Fruit fly (Drosophila melanogaster) whole organism, embryonic: ENCODE results near the gene CG12516.

ENCODE experiments used
- Awh ChIP-seq: fragments of 200-800 bp; sonication (Bioruptor generic); IDR thresholded peaks from 2 replicates; pipeline ENCODE4, ENCODE4 v1.3.6; 2022; ENCODE audit warnings: missing biosample characterization, missing genetic modification characterization
- CG10543 ChIP-seq: fragments of 200-800 bp; sonication (Bioruptor generic); optimal IDR thresholded peaks from 3 replicates; lab custom pipeline; 2017; ENCODE audit warnings: missing biosample characterization, mild to moderate bottlenecking, missing genetic modification characterization, moderate library complexity
- CG12104 ChIP-seq: fragments of 200-800 bp; sonication (Bioruptor generic); optimal IDR thresholded peaks from 3 replicates; lab custom pipeline; 2016; ENCODE audit warnings: missing biosample characterization, missing genetic modification characterization
- CG12219 ChIP-seq: fragments of 200-800 bp; sonication (Bioruptor generic); optimal IDR thresholded peaks from 3 replicates; lab custom pipeline; 2018; ENCODE audit warnings: missing biosample characterization, mild to moderate bottlenecking, missing genetic modification characterization
- CG12299 ChIP-seq: fragments of 200-800 bp; sonication (Bioruptor generic); optimal IDR thresholded peaks from 2 replicates; lab custom pipeline; 2018; ENCODE audit warnings: missing biosample characterization, mild to moderate bottlenecking, missing genetic modification characterization
- CG12659 ChIP-seq: fragments of 200-800 bp; sonication (Bioruptor generic); optimal IDR thresholded peaks from 3 replicates; lab custom pipeline; 2017; ENCODE audit warnings: mild to moderate bottlenecking, missing biosample characterization, missing genetic modification reagents, missing genetic modification characterization
- CG13424 ChIP-seq: fragments of 200-800 bp; sonication (Bioruptor generic); optimal IDR thresholded peaks from 2 replicates; lab custom pipeline; 2019; ENCODE audit warnings: missing biosample characterization, mild to moderate bottlenecking, missing genetic modification characterization, moderate library complexity
- CG14050 ChIP-seq: fragments of 200-800 bp; sonication (Bioruptor generic); IDR thresholded peaks from 3 replicates; pipeline ENCODE4 v1.3.6; 2022; ENCODE audit warnings: missing biosample characterization, missing genetic modification characterization
- CG16813 ChIP-seq: fragments of 200-800 bp; sonication (Bioruptor generic); IDR thresholded peaks from 3 replicates; pipeline ENCODE4 v1.3.6; 2022; ENCODE audit warnings: missing biosample characterization, missing genetic modification characterization; ENCODE audit not compliant: partially characterized antibody
- CG18599 ChIP-seq: fragments of 200-800 bp; sonication (Bioruptor generic); optimal IDR thresholded peaks from 3 replicates; lab custom pipeline; 2017; ENCODE audit warnings: missing biosample characterization, missing genetic modification characterization, mild to moderate bottlenecking, moderate library complexity, missing genetic modification reagents
- CG2202 ChIP-seq: fragments of 200-800 bp; sonication (Bioruptor generic); optimal IDR thresholded peaks from 2 replicates; lab custom pipeline; 2018; ENCODE audit warnings: missing biosample characterization, mild to moderate bottlenecking, missing genetic modification characterization
- CG33213 ChIP-seq: fragments of 200-800 bp; sonication (Bioruptor generic); optimal IDR thresholded peaks from 3 replicates; lab custom pipeline; 2016; ENCODE audit warnings: missing biosample characterization, missing genetic modification characterization
- CG3407 ChIP-seq: fragments of 200-800 bp; sonication (Bioruptor generic); optimal IDR thresholded peaks from 2 replicates; lab custom pipeline; 2018; ENCODE audit warnings: missing biosample characterization, mild to moderate bottlenecking, missing genetic modification characterization
- CG34422 ChIP-seq: fragments of 200-800 bp; sonication (Bioruptor generic); IDR thresholded peaks from 3 replicates; pipeline ENCODE4 v1.3.6; 2022; ENCODE audit warnings: missing biosample characterization, missing genetic modification characterization
- CG6654 ChIP-seq: fragments of 200-800 bp; sonication (Bioruptor generic); optimal IDR thresholded peaks from 2 replicates; lab custom pipeline; 2017; ENCODE audit warnings: missing biosample characterization, mild to moderate bottlenecking, missing genetic modification characterization
- CG7357 ChIP-seq: fragments of 200-800 bp; sonication (Bioruptor generic); IDR thresholded peaks from 3 replicates; pipeline ENCODE4 v1.3.6; 2022; ENCODE audit warnings: missing biosample characterization, missing genetic modification characterization
- CG7556 ChIP-seq: fragments of 200-800 bp; sonication (Bioruptor generic); optimal IDR thresholded peaks from 2 replicates; lab custom pipeline; 2017; ENCODE audit warnings: missing biosample characterization, mild to moderate bottlenecking, missing genetic modification characterization
- CG8359 ChIP-seq: fragments of 200-800 bp; sonication (Bioruptor generic); optimal IDR thresholded peaks from 2 replicates; lab custom pipeline; 2017; ENCODE audit warnings: missing biosample characterization, mild to moderate bottlenecking, missing genetic modification characterization, borderline replicate concordance
- D ChIP-seq, 2 experiments: fragments of 200-800 bp in 1 of 2; fragments of >200 bp in 1 of 2; sonication (Bioruptor generic) in 1 of 2; optimal IDR thresholded peaks; 2 replicates in 1 of 2; 3 replicates in 1 of 2; lab custom pipeline; 2017; ENCODE audit warnings: mild to moderate bottlenecking in 1 of 2, missing biosample characterization in 1 of 2, missing genetic modification characterization in 1 of 2, missing genetic modification reagents in 1 of 2
- Hr78 ChIP-seq, 2 experiments: fragments of 200-800 bp in 1 of 2; fragments of >200 bp in 1 of 2; sonication (Bioruptor generic) in 1 of 2; optimal IDR thresholded peaks; 2 replicates each; lab custom pipeline; 2017 to 2019; ENCODE audit warnings: missing biosample characterization in 2 of 2, missing genetic modification characterization in 2 of 2, mild to moderate bottlenecking in 1 of 2, moderate library complexity in 1 of 2
- MBD-R2 ChIP-seq: fragments of 200-800 bp; sonication (Bioruptor generic); IDR thresholded peaks from 2 replicates; pipeline ENCODE4 v1.3.6; 2022; ENCODE audit warnings: missing biosample characterization, missing genetic modification characterization
- Sox102F ChIP-seq: fragments of 200-800 bp; sonication (Bioruptor generic); optimal IDR thresholded peaks from 2 replicates; lab custom pipeline; 2018; ENCODE audit warnings: missing biosample characterization, mild to moderate bottlenecking, missing genetic modification characterization, moderate library complexity
- btn ChIP-seq: fragments of 200-800 bp; sonication (Bioruptor generic); optimal IDR thresholded peaks from 2 replicates; lab custom pipeline; 2016; ENCODE audit warnings: missing biosample characterization, missing genetic modification characterization
- cato ChIP-seq: fragments of 200-800 bp; sonication (Bioruptor generic); optimal IDR thresholded peaks from 2 replicates; lab custom pipeline; 2016; ENCODE audit warnings: missing biosample characterization, missing genetic modification characterization, borderline replicate concordance
- chn ChIP-seq: fragments of 200-800 bp; sonication (Bioruptor generic); optimal IDR thresholded peaks from 2 replicates; lab custom pipeline; 2016; ENCODE audit warnings: missing biosample characterization, missing genetic modification characterization
- danr ChIP-seq: fragments of 200-800 bp; sonication (Bioruptor generic); IDR thresholded peaks from 2 replicates; pipeline ENCODE4 v1.3.6; 2022; ENCODE audit warnings: missing biosample characterization, missing genetic modification characterization
- disco-r ChIP-seq: fragments of 200-800 bp; sonication (Bioruptor generic); optimal IDR thresholded peaks from 2 replicates; lab custom pipeline; 2016; ENCODE audit warnings: missing biosample characterization, missing genetic modification characterization
- dmrt11E ChIP-seq: fragments of 200-800 bp; sonication (Bioruptor generic); optimal IDR thresholded peaks from 3 replicates; lab custom pipeline; 2018; ENCODE audit warnings: missing biosample characterization, mild to moderate bottlenecking, missing genetic modification characterization, moderate library complexity
- fru ChIP-seq: fragments of >200 bp; optimal IDR thresholded peaks from 2 replicates; lab custom pipeline; 2017
- gem ChIP-seq: fragments of 200-800 bp; sonication (Bioruptor generic); optimal IDR thresholded peaks from 2 replicates; lab custom pipeline; 2019; ENCODE audit warnings: missing biosample characterization, mild to moderate bottlenecking, missing genetic modification characterization, moderate library complexity
- gfzf ChIP-seq: fragments of 200-800 bp; sonication (Bioruptor generic); optimal IDR thresholded peaks from 2 replicates; lab custom pipeline; 2016; ENCODE audit warnings: missing biosample characterization, mild to moderate bottlenecking, missing genetic modification characterization, moderate library complexity
- klu ChIP-seq: fragments of 200-800 bp; sonication (Bioruptor generic); IDR thresholded peaks from 2 replicates; pipeline ENCODE4 v1.3.6; 2022; ENCODE audit warnings: missing biosample characterization, missing genetic modification characterization
- lmd ChIP-seq: fragments of 200-800 bp; sonication (Bioruptor generic); IDR thresholded peaks from 2 replicates; pipeline ENCODE4 v1.3.6; 2022; ENCODE audit warnings: missing biosample characterization, missing genetic modification characterization
- lola ChIP-seq, 3 experiments: fragments of >200 bp in 2 of 3; fragments of 200-800 bp in 1 of 3; sonication (Bioruptor generic) in 1 of 3; optimal IDR thresholded peaks; 2 replicates each; lab custom pipeline; 2017 to 2019; ENCODE audit warnings: missing biosample characterization in 3 of 3, missing genetic modification characterization in 3 of 3, mild to moderate bottlenecking in 1 of 3, moderate library complexity in 1 of 3
- luna ChIP-seq: fragments of 200-800 bp; sonication (Bioruptor generic); optimal IDR thresholded peaks from 2 replicates; lab custom pipeline; 2016; ENCODE audit warnings: missing biosample characterization, missing genetic modification characterization
- nau ChIP-seq: fragments of 200-800 bp; sonication (Bioruptor generic); optimal IDR thresholded peaks from 3 replicates; lab custom pipeline; 2017; ENCODE audit warnings: missing biosample characterization, mild to moderate bottlenecking, missing genetic modification characterization, missing genetic modification reagents
- nerfin-1 ChIP-seq: fragments of 200-800 bp; sonication (Bioruptor generic); optimal IDR thresholded peaks from 3 replicates; lab custom pipeline; 2019; ENCODE audit warnings: missing biosample characterization, mild to moderate bottlenecking, missing genetic modification characterization, moderate library complexity
- phol ChIP-seq: fragments of 200-800 bp; sonication (Bioruptor generic); optimal IDR thresholded peaks from 3 replicates; lab custom pipeline; 2018; ENCODE audit warnings: missing biosample characterization, mild to moderate bottlenecking, missing genetic modification characterization, moderate library complexity
- pnt ChIP-seq: fragments of 200-800 bp; sonication (Bioruptor generic); optimal IDR thresholded peaks from 3 replicates; lab custom pipeline; 2016; ENCODE audit warnings: missing biosample characterization, missing genetic modification characterization
- sob ChIP-seq: fragments of 200-800 bp; sonication (Bioruptor generic); IDR thresholded peaks from 2 replicates; pipeline ENCODE4 v1.3.6; 2022; ENCODE audit warnings: missing biosample characterization, missing genetic modification characterization
- tll ChIP-seq, 2 experiments: fragments of 200-800 bp in 1 of 2; fragments of >200 bp in 1 of 2; sonication (Bioruptor generic) in 1 of 2; optimal IDR thresholded peaks; 2 replicates each; lab custom pipeline; 2017 to 2019; ENCODE audit warnings: missing biosample characterization in 2 of 2, missing genetic modification characterization in 2 of 2, mild to moderate bottlenecking in 1 of 2, moderate library complexity in 1 of 2
- tna ChIP-seq: fragments of 200-800 bp; sonication (Bioruptor generic); IDR thresholded peaks from 2 replicates; pipeline ENCODE4 v1.3.6; 2022; ENCODE audit warnings: missing biosample characterization, missing genetic modification characterization; ENCODE audit not compliant: partially characterized antibody
- trem ChIP-seq: fragments of 200-800 bp; optimal IDR thresholded peaks from 3 replicates; lab custom pipeline; 2019; ENCODE audit warnings: missing biosample characterization, mild to moderate bottlenecking, missing genetic modification characterization, moderate library complexity
- tup ChIP-seq: fragments of 200-800 bp; sonication (Bioruptor generic); optimal IDR thresholded peaks from 2 replicates; lab custom pipeline; 2016; ENCODE audit warnings: missing biosample characterization, mild to moderate bottlenecking, missing genetic modification characterization, moderate library complexity
- tx ChIP-seq: fragments of 200-800 bp; sonication (Bioruptor generic); optimal IDR thresholded peaks from 2 replicates; lab custom pipeline; 2016; ENCODE audit warnings: missing biosample characterization, missing genetic modification characterization
- unc-4 ChIP-seq: fragments of 200-800 bp; sonication (Bioruptor generic); IDR thresholded peaks from 2 replicates; pipeline ENCODE4 v1.3.6; 2022; ENCODE audit warnings: missing biosample characterization, missing genetic modification characterization; ENCODE audit not compliant: partially characterized antibody
- usp ChIP-seq: fragments of >200 bp; optimal IDR thresholded peaks from 2 replicates; lab custom pipeline; 2017; ENCODE audit warnings: missing biosample characterization, missing genetic modification characterization

Gene CG12516

DNA sequence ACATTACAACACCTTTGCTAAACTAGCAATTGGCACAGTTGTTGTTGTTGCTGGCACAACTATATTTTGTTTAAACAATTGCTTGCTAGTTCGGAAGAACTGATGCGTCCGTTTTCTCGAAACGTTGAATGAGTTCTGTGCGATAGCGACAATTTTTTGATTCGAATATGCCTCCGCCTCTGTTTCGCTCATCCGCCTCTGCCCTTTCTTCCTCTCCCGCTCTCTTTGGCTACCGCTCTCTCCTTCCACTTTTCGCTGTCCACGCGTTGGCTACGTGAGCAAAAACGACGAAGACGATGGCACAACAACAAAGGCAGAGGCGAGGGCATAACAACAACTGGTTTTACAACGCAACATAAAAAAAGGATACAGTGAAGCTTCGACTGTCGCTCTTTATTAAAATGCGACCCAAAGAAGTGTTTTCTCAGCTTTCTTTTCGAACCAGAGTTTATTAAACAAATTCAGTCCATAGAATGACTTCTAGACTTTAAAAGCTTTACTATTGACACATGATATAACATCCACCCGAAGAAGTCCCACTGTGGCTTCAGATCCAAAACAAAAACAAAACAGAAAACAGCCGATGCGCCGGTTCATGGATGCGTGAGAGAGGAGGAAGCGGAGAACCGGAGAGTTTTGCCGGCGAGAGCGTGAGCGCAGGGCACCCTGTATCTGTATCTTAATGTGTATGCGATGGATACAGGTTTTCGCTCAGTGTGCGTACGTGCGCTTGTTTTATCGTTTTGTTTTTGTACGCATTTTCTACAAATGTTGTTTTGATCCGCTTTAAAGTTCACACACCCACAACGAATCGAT is 22.0 kb upstream of the CG12516 start (continued):
- TF ChIP-seq CG16813 (GFP tag; lab: Robert Waterston, UW): no peak
- peak; percentile 96 for TF ChIP-seq trem (tag; lab: Kevin White, UChicago)
- no peak for TF ChIP-seq CG34422
- TF ChIP-seq cato (GFP tag; lab: Kevin White, UChicago): peak; percentile 99
- peak; percentile 99 for TF ChIP-seq gem (tag; lab: Kevin White, UChicago)
- peak; percentile 94 for TF ChIP-seq CG8359 (GFP tag; lab: Kevin White, UChicago)
- peak; percentile 99 for TF ChIP-seq CG12299
- no peak for TF ChIP-seq fru (lab: Kevin White, UChicago)
- TF ChIP-seq CG12104: peak; percentile 99
- peak; percentile 98 for TF ChIP-seq phol (tag; lab: Kevin White, UChicago)
- TF ChIP-seq dmrt11E (tag; lab: Kevin White, UChicago): peak; percentile 99
- TF ChIP-seq Awh: no peak
- TF ChIP-seq chn (GFP tag; lab: Kevin White, UChicago): peak; percentile 100
- peak; percentile 98 for TF ChIP-seq CG2202
- TF ChIP-seq Hr78 (GFP tag; optimal IDR thresholded peaks at IDR 0.05; lab: Kevin White, UChicago): peak in 1 of 2 experiments; percentile 96
- no peak for TF ChIP-seq unc-4 (GFP tag; lab: Robert Waterston, UW)
- TF ChIP-seq luna (GFP tag; lab: Kevin White, UChicago): peak; percentile 99
- peak in 1 of 2 experiments; percentile 90 for TF ChIP-seq tll (GFP tag; optimal IDR thresholded peaks at IDR 0.05; lab: Kevin White, UChicago)
- peak; percentile 93 for TF ChIP-seq CG6654 (GFP tag; lab: Kevin White, UChicago)
- peak; percentile 99 for TF ChIP-seq disco-r (GFP tag; lab: Kevin White, UChicago)
- TF ChIP-seq CG3407 (GFP tag; lab: Kevin White, UChicago): peak; percentile 98
- TF ChIP-seq CG14050 (GFP tag; lab: Robert Waterston, UW): no peak
- no peak for TF ChIP-seq usp (GFP tag; lab: Kevin White, UChicago)
- TF ChIP-seq tna (GFP tag; lab: Robert Waterston, UW): no peak
- TF ChIP-seq tup (GFP tag; lab: Kevin White, UChicago): peak; percentile 99
- TF ChIP-seq D (optimal IDR thresholded peaks at IDR 0.05; lab: Kevin White, UChicago): peak; percentile 15
- peak; percentile 98 for TF ChIP-seq D (GFP tag; optimal IDR thresholded peaks at IDR 0.05; lab: Kevin White, UChicago)
- no peak for TF ChIP-seq lmd (GFP tag; lab: Robert Waterston, UW)
- no peak for TF ChIP-seq MBD-R2 (GFP tag; lab: Robert Waterston, UW)
- TF ChIP-seq danr (GFP tag; lab: Robert Waterston, UW): no peak
- TF ChIP-seq pnt: peak; percentile 99
- peak; percentile 99 for TF ChIP-seq nau
- peak; percentile 99 for TF ChIP-seq CG13424 (tag; lab: Kevin White, UChicago)
- TF ChIP-seq CG12659 (GFP tag; lab: Kevin White, UChicago): peak; percentile 100
- TF ChIP-seq tx (GFP tag; lab: Kevin White, UChicago): peak; percentile 100
- TF ChIP-seq CG10543 (GFP tag; lab: Kevin White, UChicago): peak; percentile 100
- TF ChIP-seq CG7556 (GFP tag; lab: Kevin White, UChicago): peak; percentile 100
- TF ChIP-seq Sox102F (GFP tag; lab: Kevin White, UChicago): peak; percentile 99
- TF ChIP-seq CG12219 (GFP tag; lab: Kevin White, UChicago): peak; percentile 99
- peak; percentile 99 for TF ChIP-seq CG33213 (GFP tag; lab: Kevin White, UChicago)
- no peak for TF ChIP-seq klu
- peak; percentile 46 for TF ChIP-seq gfzf (GFP tag; lab: Kevin White, UChicago)
- no peak for TF ChIP-seq sob (GFP tag; lab: Robert Waterston, UW)
- peak; percentile 99 for TF ChIP-seq btn (GFP tag; lab: Kevin White, UChicago)
- TF ChIP-seq CG18599 (GFP tag; lab: Kevin White, UChicago): peak; percentile 100
- TF ChIP-seq CG7357 (GFP tag; lab: Robert Waterston, UW): peak; percentile 97
- TF ChIP-seq lola (GFP tag; optimal IDR thresholded peaks at IDR 0.05; lab: Kevin White, UChicago): peak in 1 of 3 experiments; percentile 99
- peak; percentile 96 for TF ChIP-seq nerfin-1 (tag; lab: Kevin White, UChicago)
